Fruit fly (Drosophila melanogaster) whole organism, adult: ENCODE results near the gene CG32755.

Experiments used
- CG11617 ChIP-seq: fragments of 200-800 bp; sonication (Bioruptor generic); optimal IDR thresholded peaks from 2 replicates; lab custom pipeline; 2017; ENCODE audit warnings: mild to moderate bottlenecking, missing biosample characterization, missing genetic modification reagents, missing genetic modification characterization
- CG12768 ChIP-seq: fragments of 200-800 bp; sonication (Bioruptor generic); optimal IDR thresholded peaks from 2 replicates; lab custom pipeline; 2017; ENCODE audit warnings: missing biosample characterization, missing genetic modification characterization, mild to moderate bottlenecking, moderate library complexity, missing genetic modification reagents
- CG14711 ChIP-seq: fragments of 200-800 bp; sonication (Bioruptor generic); optimal IDR thresholded peaks from 2 replicates; lab custom pipeline; 2018; ENCODE audit warnings: missing biosample characterization, mild to moderate bottlenecking, missing genetic modification characterization, moderate library complexity
- CG1620 ChIP-seq: fragments of 200-800 bp; sonication (Bioruptor generic); optimal IDR thresholded peaks from 2 replicates; lab custom pipeline; 2016; ENCODE audit warnings: missing biosample characterization, missing genetic modification characterization
- CG33017 ChIP-seq: fragments of 200-800 bp; sonication (Bioruptor generic); optimal IDR thresholded peaks from 2 replicates; lab custom pipeline; 2018; ENCODE audit warnings: missing biosample characterization, mild to moderate bottlenecking, missing genetic modification characterization, moderate library complexity
- CG5204 ChIP-seq: fragments of 200-800 bp; sonication (Bioruptor generic); optimal IDR thresholded peaks from 2 replicates; lab custom pipeline; 2016; ENCODE audit warnings: missing biosample characterization, missing genetic modification characterization
- CG7101 ChIP-seq: fragments of 200-800 bp; sonication (Bioruptor generic); optimal IDR thresholded peaks from 2 replicates; lab custom pipeline; 2018; ENCODE audit warnings: missing biosample characterization, mild to moderate bottlenecking, missing genetic modification characterization, moderate library complexity
- Clk ChIP-seq: fragments of 200-800 bp; sonication (Bioruptor generic); optimal IDR thresholded peaks from 2 replicates; lab custom pipeline; 2017; ENCODE audit warnings: missing biosample characterization, missing genetic modification characterization
- Crg-1 ChIP-seq: fragments of 200-800 bp; sonication (Bioruptor generic); optimal IDR thresholded peaks from 2 replicates; lab custom pipeline; 2016; ENCODE audit warnings: missing biosample characterization, missing genetic modification characterization
- Hr96 ChIP-seq: fragments of 200-800 bp; sonication (Bioruptor generic); optimal IDR thresholded peaks from 2 replicates; lab custom pipeline; 2016; ENCODE audit warnings: missing biosample characterization, missing genetic modification characterization
- Mnt ChIP-seq: fragments of 200-800 bp; sonication (Bioruptor generic); optimal IDR thresholded peaks from 2 replicates; lab custom pipeline; 2016; ENCODE audit warnings: missing biosample characterization, mild to moderate bottlenecking, missing genetic modification characterization
- bab1 ChIP-seq: fragments of 200-800 bp; sonication (Bioruptor generic); optimal IDR thresholded peaks from 3 replicates; lab custom pipeline; 2019; ENCODE audit warnings: missing biosample characterization, mild to moderate bottlenecking, missing genetic modification characterization, moderate library complexity
- cic ChIP-seq: fragments of 200-800 bp; sonication (Bioruptor generic); optimal IDR thresholded peaks from 2 replicates; lab custom pipeline; 2017; ENCODE audit warnings: missing biosample characterization, mild to moderate bottlenecking, missing genetic modification characterization, moderate library complexity
- cnc ChIP-seq, 2 experiments: fragments of >200 bp; optimal IDR thresholded peaks; 2 replicates each; lab custom pipeline; 2017
- kay ChIP-seq: fragments of 200-800 bp; sonication (Bioruptor generic); peaks from one replicate; lab custom pipeline; 2016; ENCODE audit warnings: missing biosample characterization, missing genetic modification characterization, borderline replicate concordance
- ovo ChIP-seq: fragments of 200-800 bp; sonication (Bioruptor generic); optimal IDR thresholded peaks from 2 replicates; lab custom pipeline; 2016; ENCODE audit warnings: missing biosample characterization, missing genetic modification characterization
- pad ChIP-seq: fragments of 200-800 bp; sonication (Bioruptor generic); optimal IDR thresholded peaks from 3 replicates; lab custom pipeline; 2017; ENCODE audit warnings: missing biosample characterization, missing genetic modification characterization, mild to moderate bottlenecking, moderate library complexity, missing genetic modification reagents
- toe ChIP-seq: fragments of 200-800 bp; sonication (Bioruptor generic); optimal IDR thresholded peaks from 2 replicates; lab custom pipeline; 2016; ENCODE audit warnings: missing biosample characterization, missing genetic modification characterization

CG32755 gene

DNA sequence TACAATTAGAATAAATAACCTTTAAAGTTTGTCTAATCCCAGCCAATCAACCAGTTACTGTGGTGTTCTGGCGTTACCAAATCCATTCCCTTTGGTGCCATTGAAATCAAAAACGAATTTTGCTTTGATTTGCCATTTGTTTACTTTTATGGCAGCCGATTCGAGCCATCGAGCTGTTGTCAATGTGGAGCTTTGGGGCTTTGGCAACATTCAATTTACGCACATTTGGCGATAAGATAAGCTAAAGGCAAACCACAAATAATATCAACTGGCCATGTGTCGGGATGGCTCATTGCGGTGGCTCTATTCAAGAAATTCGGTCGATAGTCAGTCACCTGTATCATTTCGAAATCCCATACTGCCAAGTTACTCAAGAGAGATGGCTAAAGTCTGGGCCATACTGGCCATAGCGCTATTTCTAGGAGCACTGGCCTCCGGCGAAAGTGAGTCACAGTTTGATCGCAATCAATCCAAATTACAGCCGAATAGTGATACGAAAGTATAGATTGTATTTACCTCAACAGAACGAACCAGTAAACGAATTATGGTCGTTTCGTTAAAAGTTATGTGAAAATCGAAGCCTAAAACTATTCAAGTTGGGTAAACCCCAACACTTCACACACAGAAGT lies 2.1 kb upstream of the CG32755 start, which contains the start of gene CG6041:
TSS of gene CG6041 (plus strand) at position 291 of the 629 bp plus-strand sequence.
- TF ChIP-seq Mnt (GFP tag; lab: Kevin White, UChicago) (peak; percentile 34), Clk (GFP tag; lab: Kevin White, UChicago) (no peak), cnc (optimal IDR thresholded peaks at IDR 0.05; lab: Kevin White, UChicago) (no peak), ovo (GFP tag; lab: Kevin White, UChicago) (no peak), cic (GFP tag; lab: Kevin White, UChicago) (peak; percentile 16), bab1 (GFP tag; lab: Kevin White, UChicago) (no peak)

DNA sequence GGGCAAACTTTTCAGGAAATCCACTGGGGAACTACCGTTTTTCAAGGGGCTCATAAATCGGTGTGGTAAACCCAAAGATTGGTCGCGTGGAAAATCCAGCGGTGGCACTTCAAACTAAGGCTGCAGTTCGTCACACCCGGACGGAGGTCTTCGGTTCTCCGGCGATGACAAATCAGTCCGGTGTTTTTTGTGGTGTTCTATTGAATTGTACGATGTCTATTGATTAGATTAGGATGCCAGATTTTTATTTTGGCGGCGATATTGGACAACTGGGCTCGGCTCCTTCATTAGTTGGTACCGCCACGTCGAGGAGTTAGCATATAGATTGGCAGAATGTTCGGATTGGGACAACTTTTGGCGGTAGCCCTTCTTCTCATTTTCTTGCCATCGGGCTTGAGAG lies 2.2 kb downstream of the CG32755 start, which contains the start of gene CG6048:
TSS of gene CG6048 (plus strand) at position 301 of the 400 bp plus-strand sequence.
- no peak for TF ChIP-seq kay
- no peak for TF ChIP-seq cic (GFP tag; lab: Kevin White, UChicago)
- TF ChIP-seq CG33017 (tag; lab: Kevin White, UChicago), result no peak
- no peak for TF ChIP-seq Crg-1 (GFP tag; lab: Kevin White, UChicago)
- no peak for TF ChIP-seq pad (GFP tag; lab: Kevin White, UChicago)
- TF ChIP-seq CG5204 (GFP tag; lab: Kevin White, UChicago), result no peak
- no peak for TF ChIP-seq CG12768 (GFP tag; lab: Kevin White, UChicago)
- TF ChIP-seq cnc (optimal IDR thresholded peaks at IDR 0.05; lab: Kevin White, UChicago), result no peak
- no peak for TF ChIP-seq Mnt (GFP tag; lab: Kevin White, UChicago)
- TF ChIP-seq ovo (GFP tag; lab: Kevin White, UChicago), result no peak
- no peak for TF ChIP-seq CG14711 (tag; lab: Kevin White, UChicago)

dm6 chrX:5955207-5955679 lies 5.2 kb downstream of the CG32755 start, which contains the start of gene CG6067:
Gene CG6067, plus strand, starts transcription at chrX:5955629.
- TF ChIP-seq bab1 (GFP tag; lab: Kevin White, UChicago) (no peak), toe (GFP tag; lab: Kevin White, UChicago) (no peak), CG11617 (no peak)

DNA sequence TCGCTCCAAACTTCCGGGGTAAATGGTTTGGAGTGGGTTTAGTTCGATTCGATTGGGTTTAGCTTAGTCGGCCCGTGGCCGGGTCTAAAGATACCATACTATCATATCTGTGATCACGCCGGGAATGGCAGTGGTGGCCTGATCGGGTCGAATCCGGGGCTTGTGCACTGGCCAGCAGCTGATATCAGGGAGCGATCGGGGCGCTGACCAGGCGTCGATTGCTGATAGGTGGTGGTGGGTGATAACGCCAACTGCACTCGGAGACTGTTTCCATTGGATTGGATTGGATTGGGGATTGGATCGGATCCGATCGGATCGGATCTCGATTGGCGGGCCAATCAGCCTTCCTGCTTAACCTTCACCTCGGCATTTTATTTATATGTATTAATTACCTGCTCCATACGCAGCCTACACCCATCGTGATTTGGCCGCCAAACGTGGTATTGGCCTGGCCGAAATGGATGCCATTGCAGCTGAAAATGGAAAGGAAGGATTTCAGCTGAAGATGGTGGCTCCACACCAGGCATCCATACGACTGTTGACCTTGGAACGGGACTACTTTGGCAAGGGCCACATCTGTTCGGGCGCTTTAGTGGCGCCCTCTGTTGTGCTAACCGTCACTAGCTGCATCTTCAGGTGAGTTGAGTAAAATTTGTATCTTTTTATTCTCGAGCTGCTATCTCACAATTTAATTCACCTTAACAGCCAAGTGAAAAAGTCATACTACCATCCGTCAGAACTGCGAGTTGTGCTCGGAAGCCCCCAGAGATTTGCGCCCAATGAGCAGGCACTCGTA lies 6.8 kb downstream of the CG32755 start:
- TF ChIP-seq ovo (GFP tag; lab: Kevin White, UChicago), result no peak
- peak; percentile 7 for TF ChIP-seq CG12768 (GFP tag; lab: Kevin White, UChicago)
- peak; percentile 38 for TF ChIP-seq Hr96 (GFP tag; lab: Kevin White, UChicago)
- TF ChIP-seq CG33017 (tag; lab: Kevin White, UChicago), result no peak

- no peak for TF ChIP-seq CG1620 (GFP tag; lab: Kevin White, UChicago)
- peak; percentile 76 for TF ChIP-seq pad (GFP tag; lab: Kevin White, UChicago)
- TF ChIP-seq ovo (GFP tag; lab: Kevin White, UChicago), result peak; percentile 90
These were observed 14.2 kb downstream of the CG32755 start for dm6 chrX:5964169-5964686.

DNA sequence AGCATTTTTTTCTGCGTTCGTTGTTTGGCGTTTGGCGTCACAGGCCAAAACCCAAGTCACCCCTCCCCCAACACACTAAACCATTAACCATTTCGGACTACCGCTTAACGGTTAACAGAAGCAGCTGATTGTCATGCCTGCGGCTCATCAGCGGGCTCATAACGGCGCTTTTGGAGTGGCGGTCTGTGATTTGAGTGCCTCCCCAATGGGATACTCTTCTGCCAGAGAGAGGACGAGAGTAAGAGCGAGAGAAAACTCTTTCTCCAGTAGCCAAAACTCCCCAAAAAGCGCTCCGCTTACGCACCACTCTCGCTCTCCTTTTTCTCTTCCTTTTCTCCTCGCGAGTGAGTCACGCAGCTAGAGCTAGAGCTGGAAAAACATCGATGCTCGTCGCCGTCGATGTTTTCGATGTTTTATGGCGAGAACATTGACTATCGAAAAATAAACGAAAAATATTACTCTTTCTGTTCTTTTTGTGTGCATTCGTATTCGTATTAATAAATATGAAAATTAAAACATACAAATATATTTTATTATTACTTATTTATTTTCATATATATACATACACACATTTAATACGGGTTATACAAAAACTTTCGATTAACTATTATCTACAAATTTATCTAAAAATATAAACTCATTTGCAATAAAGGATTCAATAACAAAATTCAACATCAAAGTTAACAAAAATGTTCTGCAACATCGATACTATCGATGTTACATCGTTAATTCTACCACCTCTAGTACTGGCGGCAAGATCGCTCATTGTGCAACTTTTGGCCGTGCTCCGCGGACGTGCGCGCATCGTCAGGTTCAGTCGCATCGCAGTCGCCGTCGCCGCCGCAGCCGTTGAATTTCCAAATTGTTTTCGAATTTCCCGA lies 15.7 kb downstream of the CG32755 start, which contains the start of gene Grip:
TSS of gene Grip (plus strand) at position 763 of the 881 bp plus-strand sequence.
- TF ChIP-seq CG5204 (GFP tag; lab: Kevin White, UChicago) (no peak), ovo (GFP tag; lab: Kevin White, UChicago) (peak; percentile 53), CG12768 (GFP tag; lab: Kevin White, UChicago) (no peak), bab1 (GFP tag; lab: Kevin White, UChicago) (no peak), CG11617 (no peak), kay (no peak), CG33017 (tag; lab: Kevin White, UChicago) (no peak), CG14711 (tag; lab: Kevin White, UChicago) (no peak), CG1620 (GFP tag; lab: Kevin White, UChicago) (no peak), toe (GFP tag; lab: Kevin White, UChicago) (no peak), pad (GFP tag; lab: Kevin White, UChicago) (peak; percentile 20), cic (GFP tag; lab: Kevin White, UChicago) (no peak), Hr96 (GFP tag; lab: Kevin White, UChicago) (no peak), Crg-1 (GFP tag; lab: Kevin White, UChicago) (no peak), CG7101 (no peak)
